Worm (Caenorhabditis elegans): ENCODE data around the gene B0507.4.

Gene B0507.4

DNA sequence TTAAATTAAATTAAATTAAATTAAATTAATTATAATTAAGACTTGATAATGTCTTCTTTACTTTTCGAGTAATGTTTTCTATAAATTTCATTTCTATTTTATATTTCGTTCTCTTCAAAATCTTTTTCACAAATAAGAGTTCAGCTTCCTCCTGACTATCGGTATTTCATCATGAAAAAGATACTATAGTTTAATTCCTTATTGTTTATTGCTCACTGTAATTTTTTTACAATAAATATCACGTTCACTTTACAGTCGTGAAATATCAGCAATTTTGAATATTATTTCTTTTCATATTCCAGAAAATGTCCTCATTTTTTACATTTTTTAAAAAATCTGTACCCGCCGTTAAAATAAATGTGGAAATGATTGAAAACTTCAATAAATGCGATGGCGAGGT is 18.4 kb upstream of the B0507.4 start, which contains the start of gene ZC196.3:
TSS of gene ZC196.3 (plus strand) at position 301 of the 400 bp plus-strand sequence.
- TF ChIP-seq tab-1 (GFP tag; IDR thresholded peaks at IDR 0.05) (no peak), cog-1 (tag; optimal IDR thresholded peaks at IDR 0.05) (no peak), ref-1 (GFP tag; conservative IDR thresholded peaks at IDR 0.05) (no peak), klf-2 (GFP tag; conservative IDR thresholded peaks at IDR 0.05) (no peak), T22C8.4 (GFP tag; IDR thresholded peaks at IDR 0.05) (no peak), flt-1 (GFP tag; IDR thresholded peaks at IDR 0.05) (no peak), med-1 (GFP tag; optimal IDR thresholded peaks at IDR 0.05; ENCODE audit: insufficient read depth) (no peak), ztf-23 (GFP tag; IDR thresholded peaks at IDR 0.05) (no peak), ztf-29 (GFP tag; IDR thresholded peaks at IDR 0.05) (no peak)

- TF ChIP-seq ztf-23 (GFP tag; IDR thresholded peaks at IDR 0.05), result no peak
- no peak for TF ChIP-seq klf-2 (GFP tag; conservative IDR thresholded peaks at IDR 0.05)
- no peak for TF ChIP-seq tab-1 (GFP tag; IDR thresholded peaks at IDR 0.05)
- no peak for TF ChIP-seq ztf-29 (GFP tag; IDR thresholded peaks at IDR 0.05)
- TF ChIP-seq cog-1 (tag; optimal IDR thresholded peaks at IDR 0.05), result no peak
- TF ChIP-seq T22C8.4 (GFP tag; IDR thresholded peaks at IDR 0.05), result no peak
- no peak for TF ChIP-seq flt-1 (GFP tag; IDR thresholded peaks at IDR 0.05)
- TF ChIP-seq ref-1 (GFP tag; conservative IDR thresholded peaks at IDR 0.05), result no peak
- TF ChIP-seq med-1 (GFP tag; optimal IDR thresholded peaks at IDR 0.05; ENCODE audit: insufficient read depth), result no peak
Observed at ce11 chrV:8739136-8739535, 15.6 kb upstream of the B0507.4 start, which contains the start of gene ZC196.2. ZC196.2 (plus strand) TSS chrV:8739436.

- TF ChIP-seq ztf-23 (GFP tag; IDR thresholded peaks at IDR 0.05), result no peak
- no peak for TF ChIP-seq cog-1 (tag; optimal IDR thresholded peaks at IDR 0.05)
- TF ChIP-seq ref-1 (GFP tag; conservative IDR thresholded peaks at IDR 0.05), result no peak
- no peak for TF ChIP-seq klf-2 (GFP tag; conservative IDR thresholded peaks at IDR 0.05)
Observed at ce11 chrV:8745858-8746257, 8.9 kb upstream of the B0507.4 start, which contains the start of gene B0507.6. B0507.6 (plus strand) TSS chrV:8746158.

DNA sequence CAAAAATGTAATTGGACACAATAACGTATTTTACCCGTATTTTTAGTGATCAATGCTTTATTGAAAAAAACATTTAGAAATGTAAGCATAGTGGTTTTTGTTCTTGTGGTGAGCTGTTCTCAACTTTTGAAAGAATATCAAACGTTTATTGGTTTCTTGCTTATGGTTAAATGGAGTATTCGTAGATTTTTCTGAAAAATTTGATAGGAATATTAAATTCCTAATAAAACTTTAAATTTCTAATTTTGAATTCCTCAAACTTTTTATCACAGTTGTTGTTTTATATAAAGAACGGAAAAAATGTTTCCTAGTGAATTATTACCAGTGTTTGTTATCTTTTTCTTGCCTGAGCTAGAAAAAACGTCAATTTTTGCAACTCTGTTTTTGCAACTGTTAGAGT is 1.4 kb upstream of the B0507.4 start, which contains the start of gene B0507.5:
TSS of gene B0507.5 (plus strand) at position 301 of the 400 bp plus-strand sequence.
- TF ChIP-seq tab-1 (GFP tag; IDR thresholded peaks at IDR 0.05) (no peak), cog-1 (tag; optimal IDR thresholded peaks at IDR 0.05) (no peak), ztf-29 (GFP tag; IDR thresholded peaks at IDR 0.05) (no peak), med-1 (GFP tag; optimal IDR thresholded peaks at IDR 0.05; ENCODE audit: insufficient read depth) (no peak), ref-1 (GFP tag; conservative IDR thresholded peaks at IDR 0.05) (no peak), klf-2 (GFP tag; conservative IDR thresholded peaks at IDR 0.05) (no peak), T22C8.4 (GFP tag; IDR thresholded peaks at IDR 0.05) (no peak)

ce11 chrV:8758618-8759017 is 3.8 kb downstream of the B0507.4 start, which contains the start of gene B0507.7:
B0507.7 (minus strand) TSS chrV:8758718.
- no peak for TF ChIP-seq med-1 (GFP tag; optimal IDR thresholded peaks at IDR 0.05; ENCODE audit: insufficient read depth)
- no peak for TF ChIP-seq flt-1 (GFP tag; IDR thresholded peaks at IDR 0.05)
- no peak for TF ChIP-seq ztf-23 (GFP tag; IDR thresholded peaks at IDR 0.05)
- no peak for TF ChIP-seq klf-2 (GFP tag; conservative IDR thresholded peaks at IDR 0.05)
- TF ChIP-seq tab-1 (GFP tag; IDR thresholded peaks at IDR 0.05), result no peak
- TF ChIP-seq cog-1 (tag; optimal IDR thresholded peaks at IDR 0.05), result no peak
- no peak for TF ChIP-seq T22C8.4 (GFP tag; IDR thresholded peaks at IDR 0.05)
- no peak for TF ChIP-seq ztf-29 (GFP tag; IDR thresholded peaks at IDR 0.05)
- TF ChIP-seq ref-1 (GFP tag; conservative IDR thresholded peaks at IDR 0.05), result no peak

- TF ChIP-seq flt-1 (GFP tag; IDR thresholded peaks at IDR 0.05) (no peak), ztf-23 (GFP tag; IDR thresholded peaks at IDR 0.05) (no peak), med-1 (GFP tag; optimal IDR thresholded peaks at IDR 0.05; ENCODE audit: insufficient read depth) (no peak), klf-2 (GFP tag; conservative IDR thresholded peaks at IDR 0.05) (no peak), T22C8.4 (GFP tag; IDR thresholded peaks at IDR 0.05) (no peak), tab-1 (GFP tag; IDR thresholded peaks at IDR 0.05) (no peak), cog-1 (tag; optimal IDR thresholded peaks at IDR 0.05) (no peak), ref-1 (GFP tag; conservative IDR thresholded peaks at IDR 0.05) (no peak), ztf-29 (GFP tag; IDR thresholded peaks at IDR 0.05) (no peak)
Observed at ce11 chrV:8760416-8760815, 5.6 kb downstream of the B0507.4 start, which contains the start of gene ddn-1. ddn-1 (minus strand) TSS chrV:8760516.

DNA sequence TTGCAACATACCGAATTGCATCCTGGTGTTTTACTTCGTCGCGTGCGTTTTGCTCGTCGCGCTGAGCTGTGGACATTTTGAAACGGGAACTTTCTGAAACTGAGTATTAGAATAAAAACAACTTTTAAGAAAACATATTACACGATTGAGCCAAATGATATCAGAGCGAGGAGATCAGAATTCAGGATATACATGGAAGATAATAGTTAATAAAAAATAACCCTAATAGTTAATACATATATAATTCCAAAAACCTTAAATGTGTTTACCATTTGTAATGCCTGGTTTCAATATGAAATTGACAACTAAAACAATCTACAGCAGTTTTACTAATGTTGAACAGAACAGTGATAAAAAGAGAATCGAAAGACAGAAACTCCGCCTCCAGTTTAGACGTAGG is 8.1 kb downstream of the B0507.4 start, which contains the start of gene B0507.8:
TSS of gene B0507.8 (minus strand) at position 101 of the 400 bp plus-strand sequence.
- no peak for TF ChIP-seq klf-2 (GFP tag; conservative IDR thresholded peaks at IDR 0.05)

- TF ChIP-seq tab-1 (GFP tag; IDR thresholded peaks at IDR 0.05) (no peak), T22C8.4 (GFP tag; IDR thresholded peaks at IDR 0.05) (no peak), flt-1 (GFP tag; IDR thresholded peaks at IDR 0.05) (no peak), cog-1 (tag; optimal IDR thresholded peaks at IDR 0.05) (no peak), med-1 (GFP tag; optimal IDR thresholded peaks at IDR 0.05; ENCODE audit: insufficient read depth) (no peak), ref-1 (GFP tag; conservative IDR thresholded peaks at IDR 0.05) (no peak), ztf-29 (GFP tag; IDR thresholded peaks at IDR 0.05) (no peak), ztf-23 (GFP tag; IDR thresholded peaks at IDR 0.05) (no peak), klf-2 (GFP tag; conservative IDR thresholded peaks at IDR 0.05) (no peak)
Observed at ce11 chrV:8765938-8766337, 11.2 kb downstream of the B0507.4 start, which contains the start of gene B0507.9. B0507.9 (minus strand) TSS chrV:8766038.

DNA sequence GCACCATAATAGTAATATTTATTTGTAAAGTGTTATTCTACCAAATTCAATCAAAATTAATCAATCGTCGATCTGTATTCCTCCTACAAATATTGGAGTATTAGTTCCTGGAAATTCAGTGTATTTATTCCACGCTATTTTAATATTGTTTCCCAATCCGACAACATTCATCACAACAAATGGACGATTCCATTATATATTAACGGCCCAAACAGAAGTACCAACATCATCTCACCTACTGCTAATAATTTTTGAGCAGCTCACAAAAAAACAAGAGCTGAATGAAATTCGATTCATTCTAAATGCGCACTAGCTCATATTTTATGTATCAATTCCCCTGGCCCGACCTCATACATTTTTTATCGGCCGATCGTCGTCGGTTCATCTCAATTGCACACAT is 12.3 kb downstream of the B0507.4 start:
- TF ChIP-seq ztf-23 (GFP tag; IDR thresholded peaks at IDR 0.05) (no peak), ztf-29 (GFP tag; IDR thresholded peaks at IDR 0.05) (no peak), flt-1 (GFP tag; IDR thresholded peaks at IDR 0.05) (no peak), tab-1 (GFP tag; IDR thresholded peaks at IDR 0.05) (no peak), T22C8.4 (GFP tag; IDR thresholded peaks at IDR 0.05) (no peak), cog-1 (tag; optimal IDR thresholded peaks at IDR 0.05) (no peak), ref-1 (GFP tag; conservative IDR thresholded peaks at IDR 0.05) (no peak), med-1 (GFP tag; optimal IDR thresholded peaks at IDR 0.05; ENCODE audit: insufficient read depth) (no peak), klf-2 (GFP tag; conservative IDR thresholded peaks at IDR 0.05) (no peak)

DNA sequence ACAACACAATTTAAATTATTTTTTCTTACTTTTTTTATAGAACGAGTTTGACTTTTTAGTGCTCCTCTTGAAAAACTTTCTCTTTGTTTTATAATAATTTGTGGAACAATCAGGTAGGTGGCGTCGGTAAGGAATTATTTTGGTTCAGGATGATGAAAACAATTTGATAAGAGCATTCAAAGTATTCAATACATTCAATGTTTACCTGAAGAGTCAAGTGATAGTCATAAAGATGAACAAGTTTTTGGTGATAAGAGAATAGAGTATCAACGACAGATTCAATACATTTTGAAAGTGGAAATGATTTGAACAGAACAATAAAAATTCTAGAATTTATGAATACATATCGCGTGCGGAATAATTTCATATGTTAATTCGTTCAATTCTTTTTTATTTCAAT is 12.7 kb downstream of the B0507.4 start:
- no peak for TF ChIP-seq ztf-23 (GFP tag; IDR thresholded peaks at IDR 0.05)
- no peak for TF ChIP-seq flt-1 (GFP tag; IDR thresholded peaks at IDR 0.05)
- no peak for TF ChIP-seq ztf-29 (GFP tag; IDR thresholded peaks at IDR 0.05)
- no peak for TF ChIP-seq ref-1 (GFP tag; conservative IDR thresholded peaks at IDR 0.05)
- TF ChIP-seq tab-1 (GFP tag; IDR thresholded peaks at IDR 0.05), result no peak
- TF ChIP-seq med-1 (GFP tag; optimal IDR thresholded peaks at IDR 0.05; ENCODE audit: insufficient read depth), result no peak
- no peak for TF ChIP-seq T22C8.4 (GFP tag; IDR thresholded peaks at IDR 0.05)

Measured in whole organism, midembryonic.